Worm (Caenorhabditis elegans) whole organism, early embryonic: ENCODE data around the gene lips-1.

Experiments used
- F13C5.2 ChIP-seq: sonication (generic microtip); optimal IDR thresholded peaks from 2 replicates; lab custom pipeline; 2017; ENCODE audit warnings: mild to moderate bottlenecking, missing genetic modification characterization, inconsistent platforms, missing compliant biosample characterization
- ceh-13 ChIP-seq: fragments of 200-800 bp; sonication (Bioruptor generic); optimal IDR thresholded peaks from 2 replicates; lab custom pipeline; 2018; ENCODE audit warnings: mild to moderate bottlenecking, missing genetic modification characterization, missing compliant biosample characterization
- hmbx-1 ChIP-seq: sonication (generic microtip); optimal IDR thresholded peaks from 2 replicates; lab custom pipeline; 2016; ENCODE audit warnings: mild to moderate bottlenecking, missing genetic modification characterization, missing compliant biosample characterization
- tbx-37 ChIP-seq: fragments of 200-800 bp; sonication (Bioruptor generic); conservative IDR thresholded peaks from 2 replicates; pipeline ENCODE4 v1.3.6; 2022; ENCODE audit warnings: missing genetic modification reagents, missing genetic modification characterization, missing compliant biosample characterization

ce11 chrX:12518982-12519381 lies 26.4 kb downstream of the lips-1 start:
- TF ChIP-seq ceh-13 (GFP tag; lab: Kevin White, UChicago) (no peak), tbx-37 (GFP tag; lab: Robert Waterston, UW) (no peak), F13C5.2 (tag; lab: Kevin White, UChicago) (no peak), hmbx-1 (tag; lab: Kevin White, UChicago) (no peak)
